Fruit fly (Drosophila melanogaster): ENCODE measurements around the gene Wdr37.

Gene Wdr37

DNA sequence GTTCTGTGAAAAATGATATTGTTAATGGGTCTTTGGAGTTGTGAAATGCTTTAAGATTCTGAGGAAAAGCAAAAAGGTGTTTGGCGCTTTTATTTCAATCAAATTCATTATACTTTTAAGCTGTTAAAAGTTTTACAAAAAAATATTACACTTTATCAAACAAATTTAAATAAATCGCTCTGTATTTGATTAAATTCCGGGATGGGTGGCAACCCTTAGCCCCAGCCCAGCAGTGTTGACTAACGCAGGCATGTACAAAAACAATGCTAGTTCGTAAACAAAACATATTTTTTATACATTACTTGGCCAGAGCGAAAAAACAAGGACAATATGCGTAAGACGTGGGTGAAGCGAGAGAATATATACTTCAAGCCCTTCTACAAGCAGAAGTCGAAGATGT, 2.2 kb upstream of the Wdr37 start, which contains the start of gene CG7685 (continued):
- TF ChIP-seq CG3407 (GFP tag; optimal IDR thresholded peaks at IDR 0.05) (peak; percentile 23), ato (GFP tag; IDR thresholded peaks at IDR 0.05; ENCODE audit: partially characterized antibody) (no peak), lab (GFP tag; optimal IDR thresholded peaks at IDR 0.05) (peak; percentile 80), tgo (GFP tag; IDR thresholded peaks at IDR 0.05) (peak; percentile 37; the same call in 2 of the 3 replicates), B-H2 (GFP tag; optimal IDR thresholded peaks at IDR 0.05) (peak; percentile 89), Stat92E (GFP tag; optimal IDR thresholded peaks at IDR 0.05) (no peak), bowl (GFP tag; IDR thresholded peaks at IDR 0.05) (no peak), CG10209 (GFP tag; optimal IDR thresholded peaks at IDR 0.05) (peak; percentile 55), CG3995 (GFP tag; optimal IDR thresholded peaks at IDR 0.05) (peak; percentile 42), CG12104 (GFP tag; optimal IDR thresholded peaks at IDR 0.05) (peak; percentile 57), CG11696 (GFP tag; IDR thresholded peaks at IDR 0.05) (no peak), CG4730 (GFP tag; IDR thresholded peaks at IDR 0.05) (no peak; the same call in 1 of the 2 replicates), ranshi (GFP tag; IDR thresholded peaks at IDR 0.05) (peak; percentile 43; the same call in 1 of the 2 replicates), dysf (GFP tag; IDR thresholded peaks at IDR 0.05) (peak; percentile 50; the same call in 1 of the 3 replicates), Dip3 (GFP tag; optimal IDR thresholded peaks at IDR 0.05) (peak; percentile 49), eve (GFP tag; optimal IDR thresholded peaks at IDR 0.05) (no peak), CG2202 (tag; optimal IDR thresholded peaks at IDR 0.05) (peak; percentile 17), CG1529 (GFP tag; optimal IDR thresholded peaks at IDR 0.05) (peak; percentile 8), usp (GFP tag; optimal IDR thresholded peaks at IDR 0.05) (no peak), toy (GFP tag; IDR thresholded peaks at IDR 0.05) (no peak), CG43689 (GFP tag; IDR thresholded peaks at IDR 0.05) (no peak), gsb (GFP tag; IDR thresholded peaks at IDR 0.05) (no peak), amos (GFP tag; IDR thresholded peaks at IDR 0.05; ENCODE audit: partially characterized antibody) (no peak), stwl (tag; optimal IDR thresholded peaks at IDR 0.05) (peak; percentile 89), Optix (GFP tag; IDR thresholded peaks at IDR 0.05) (no peak), gcm2 (GFP tag; optimal IDR thresholded peaks at IDR 0.05) (peak; percentile 45), da (GFP tag; optimal IDR thresholded peaks at IDR 0.05) (no peak), nmo (GFP tag; optimal IDR thresholded peaks at IDR 0.05) (peak; percentile 45), CG9727 (GFP tag; optimal IDR thresholded peaks at IDR 0.05) (peak; percentile 40), trh (GFP tag; optimal IDR thresholded peaks at IDR 0.05) (no peak), sima (GFP tag; optimal IDR thresholded peaks at IDR 0.05) (peak; percentile 47), CrebB (tag; optimal IDR thresholded peaks at IDR 0.05) (peak; percentile 34), NFAT (GFP tag; IDR thresholded peaks at IDR 0.05) (peak; percentile 76), grau (tag; optimal IDR thresholded peaks at IDR 0.05) (peak; percentile 72), CG8281 (tag; optimal IDR thresholded peaks at IDR 0.05) (no peak), CG14050 (GFP tag; IDR thresholded peaks at IDR 0.05) (peak; percentile 47; the same call in 2 of the 3 replicates), tx (GFP tag; optimal IDR thresholded peaks at IDR 0.05) (peak; percentile 51), unpg (GFP tag; optimal IDR thresholded peaks at IDR 0.05) (peak; percentile 64), Hand (GFP tag; optimal IDR thresholded peaks at IDR 0.05) (no peak), sens (GFP tag) (peak; percentile 92), CG18476 (GFP tag; optimal IDR thresholded peaks at IDR 0.05) (peak; percentile 32), CG18619 (GFP tag; optimal IDR thresholded peaks at IDR 0.05) (peak; percentile 51), CG13296 (GFP tag; optimal IDR thresholded peaks at IDR 0.05) (peak; percentile 77), CG14441 (GFP tag; IDR thresholded peaks at IDR 0.05) (peak; percentile 47), CG2712 (tag; optimal IDR thresholded peaks at IDR 0.05) (peak; percentile 62), lilli (GFP tag; optimal IDR thresholded peaks at IDR 0.05) (peak; percentile 82), CG11695 (GFP tag; IDR thresholded peaks at IDR 0.05) (0 out of 3 replicates have a peak, but pooled peaks have one; percentile 8), Bteb2 (GFP tag; optimal IDR thresholded peaks at IDR 0.05) (peak; percentile 66), dm (GFP tag; optimal IDR thresholded peaks at IDR 0.05) (peak; percentile 36), CG6272 (GFP tag; IDR thresholded peaks at IDR 0.05) (no peak), bcd (GFP tag; optimal IDR thresholded peaks at IDR 0.05) (peak; percentile 36), Mrtf (GFP tag; IDR thresholded peaks at IDR 0.05) (no peak)
